Worm (Caenorhabditis elegans) whole organism, L2 larva: ENCODE data around the gene ins-7.

Source experiments
- F13H6.1 ChIP-seq: sonication (generic microtip); optimal IDR thresholded peaks from 2 replicates; lab custom pipeline; 2016; ENCODE audit warnings: missing genetic modification characterization, missing compliant biosample characterization
- alr-1 ChIP-seq: fragments of 150-350 bp; optimal IDR thresholded peaks from 2 replicates; lab custom pipeline; 2014; ENCODE audit warnings: missing biosample characterization, missing genetic modification characterization
- blmp-1 ChIP-seq: sonication (generic microtip); optimal IDR thresholded peaks from 2 replicates; lab custom pipeline; 2017; ENCODE audit warnings: missing genetic modification characterization, mild to moderate bottlenecking, missing compliant biosample characterization, antibody characterized with exemption, moderate library complexity; ENCODE audit not compliant: insufficient read depth
- ceh-16 ChIP-seq: fragments of 150-350 bp; optimal IDR thresholded peaks from 2 replicates; lab custom pipeline; 2014; ENCODE audit warnings: missing biosample characterization, missing genetic modification characterization
- lin-39 ChIP-seq: fragments of 150-350 bp; optimal IDR thresholded peaks from 2 replicates; lab custom pipeline; 2014; ENCODE audit warnings: missing biosample characterization, missing genetic modification reagents, missing genetic modification characterization
- nhr-21 ChIP-seq: fragments of 150-350 bp; optimal IDR thresholded peaks from 2 replicates; lab custom pipeline; 2014; ENCODE audit warnings: missing biosample characterization, missing genetic modification characterization
- nhr-25 ChIP-seq: fragments of 150-350 bp; sonication (generic microtip); optimal IDR thresholded peaks from 3 replicates; lab custom pipeline; 2014; ENCODE audit warnings: missing biosample characterization, missing genetic modification characterization
- sma-9 ChIP-seq, 2 experiments: fragments of 150-350 bp in 1 of 2; sonication (generic microtip) in 1 of 2; optimal IDR thresholded peaks; 2 replicates each; lab custom pipeline; 2014 to 2016; ENCODE audit warnings: missing genetic modification characterization in 2 of 2, mild to moderate bottlenecking in 1 of 2, missing biosample characterization in 1 of 2, missing compliant biosample characterization in 1 of 2, missing genetic modification reagents in 1 of 2, moderate library complexity in 1 of 2
- snpc-4 ChIP-seq: fragments of 150-350 bp; optimal IDR thresholded peaks from 2 replicates; lab custom pipeline; 2014; ENCODE audit warnings: missing biosample characterization, missing genetic modification characterization
- zag-1 ChIP-seq: fragments of 150-350 bp; optimal IDR thresholded peaks from 2 replicates; lab custom pipeline; 2014; ENCODE audit warnings: missing biosample characterization, missing genetic modification characterization

DNA sequence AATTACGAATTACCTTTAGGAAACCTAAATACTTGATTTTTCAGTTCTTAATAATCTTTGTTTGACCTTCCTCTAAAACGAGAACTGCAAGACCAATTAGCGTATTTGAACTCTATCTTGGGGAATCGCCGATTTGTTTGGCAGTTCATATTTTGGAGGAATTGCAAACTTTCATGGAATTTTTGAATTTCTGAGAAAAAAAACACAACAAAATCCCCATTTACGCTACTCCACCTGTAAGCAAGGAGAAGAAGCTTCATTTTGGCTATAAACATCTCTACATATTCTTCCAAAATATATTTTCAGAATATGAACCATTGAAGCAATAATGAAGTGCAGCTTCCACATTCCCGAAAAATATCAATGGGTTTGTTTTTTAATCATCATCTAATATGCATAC, 10.2 kb upstream of the ins-7 start, which contains the start of gene twk-9:
- TF ChIP-seq lin-39 (tag; lab: Kevin White, UChicago) (no peak), ceh-16 (tag; lab: Kevin White, UChicago) (no peak), F13H6.1 (tag; lab: Kevin White, UChicago) (no peak), nhr-21 (tag; lab: Kevin White, UChicago) (no peak), nhr-25 (tag; lab: Kevin White, UChicago) (no peak), alr-1 (no peak), zag-1 (tag; lab: Kevin White, UChicago) (no peak), snpc-4 (tag; lab: Kevin White, UChicago) (no peak), blmp-1 (tag; lab: Kevin White, UChicago) (no peak), sma-9 (GFP tag; optimal IDR thresholded peaks at IDR 0.05; lab: Kevin White, UChicago) (no peak), sma-9 (tag; optimal IDR thresholded peaks at IDR 0.05; lab: Kevin White, UChicago) (no peak)
